Worm (Caenorhabditis elegans) whole organism, midembryonic: ENCODE measurements around the gene dct-5.

Source experiments
- T22C8.4 ChIP-seq: fragments of 200-800 bp; sonication (Bioruptor generic); IDR thresholded peaks from 2 replicates; pipeline ENCODE4 v1.3.6; 2022; ENCODE audit warnings: missing genetic modification characterization, missing compliant biosample characterization
- flt-1 ChIP-seq: fragments of 200-800 bp; sonication (Bioruptor generic); IDR thresholded peaks from 2 replicates; pipeline ENCODE4 v1.3.6; 2022; ENCODE audit warnings: missing genetic modification characterization, missing compliant biosample characterization
- med-1 ChIP-seq: sonication (generic microtip); optimal IDR thresholded peaks from 2 replicates; lab custom pipeline; 2017; ENCODE audit warnings: missing genetic modification characterization, mild to moderate bottlenecking, missing compliant biosample characterization, antibody characterized with exemption, missing genetic modification reagents; ENCODE audit not compliant: insufficient read depth
- ztf-23 ChIP-seq: fragments of 200-800 bp; sonication (Bioruptor generic); IDR thresholded peaks from 2 replicates; pipeline ENCODE4 v1.3.6; 2022; ENCODE audit warnings: missing genetic modification reagents, missing genetic modification characterization, missing compliant biosample characterization
- ztf-29 ChIP-seq: fragments of 200-800 bp; sonication (Bioruptor generic); IDR thresholded peaks from 2 replicates; pipeline ENCODE4 v1.3.6; 2022; ENCODE audit warnings: missing genetic modification reagents, missing genetic modification characterization, missing compliant biosample characterization

DNA sequence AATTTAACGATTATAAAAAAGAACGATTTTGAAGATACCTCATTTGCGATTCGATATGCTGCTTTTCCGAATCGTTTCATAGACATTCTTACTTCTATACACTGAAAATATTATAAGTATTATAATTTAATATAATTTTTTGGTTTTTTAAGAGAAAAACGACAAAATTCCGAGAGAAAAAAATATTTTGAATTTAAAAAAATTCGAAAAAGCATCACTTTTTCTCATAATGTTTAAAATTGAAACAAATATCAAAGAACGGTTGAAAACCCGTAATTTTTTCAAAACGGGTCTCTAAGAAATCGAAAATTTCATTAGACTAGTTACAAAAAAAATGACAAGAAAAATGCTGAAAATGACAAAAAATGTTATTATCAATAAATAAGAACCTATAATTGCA, 41.1 kb downstream of the dct-5 start, which contains the start of gene pink-1:
- TF ChIP-seq ztf-23 (GFP tag; lab: Robert Waterston, UW) (no peak), ztf-29 (GFP tag; lab: Robert Waterston, UW) (no peak), med-1 (GFP tag; lab: Kevin White, UChicago) (no peak), flt-1 (GFP tag; lab: Robert Waterston, UW) (no peak), T22C8.4 (GFP tag; lab: Robert Waterston, UW) (no peak)
